Worm (Caenorhabditis elegans): ENCODE data around the gene T14B4.20.

Gene T14B4.20

DNA sequence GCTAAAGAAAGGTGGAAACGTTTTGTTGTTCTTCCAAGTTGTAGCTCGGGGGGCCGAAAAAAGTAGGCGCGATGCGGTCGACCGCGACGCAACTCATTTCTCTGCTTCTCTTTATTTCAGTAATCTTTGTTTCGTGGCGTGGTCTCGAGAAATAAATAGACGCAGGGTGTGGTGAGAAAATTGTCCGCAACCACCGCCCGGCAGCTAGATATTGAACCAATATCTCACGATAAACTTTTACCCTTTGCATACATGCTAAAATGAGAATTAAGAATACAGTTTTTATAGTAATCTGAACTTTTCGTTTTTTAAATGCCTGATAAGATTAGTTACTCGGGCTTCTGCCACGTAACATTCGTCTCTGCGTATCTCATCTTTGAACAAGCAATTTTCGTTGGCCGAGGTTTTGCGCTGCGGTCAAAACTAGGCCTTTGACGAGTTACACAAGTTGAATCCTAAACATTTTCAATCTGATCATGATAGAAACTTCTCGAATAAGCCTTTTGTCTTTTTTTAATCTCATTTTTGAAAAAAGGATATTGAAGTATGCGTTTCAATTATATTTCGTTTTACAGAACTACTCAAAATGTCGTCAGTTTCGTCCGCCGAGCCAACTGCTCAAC is 32.9 kb upstream of the T14B4.20 start, which contains the start of gene gyf-1 (continued):
- TF ChIP-seq aly-2 (tag; optimal IDR thresholded peaks at IDR 0.05): peak; percentile 3
- no peak for TF ChIP-seq pax-3 (tag; optimal IDR thresholded peaks at IDR 0.05)
- peak; percentile 76 for TF ChIP-seq lin-14 (GFP tag; optimal IDR thresholded peaks at IDR 0.05)
- TF ChIP-seq nhr-237 (tag; optimal IDR thresholded peaks at IDR 0.05): no peak
- TF ChIP-seq tlp-1 (tag; optimal IDR thresholded peaks at IDR 0.05): no peak
- TF ChIP-seq zag-1 (tag; optimal IDR thresholded peaks at IDR 0.05): no peak
- TF ChIP-seq nhr-77 (tag; optimal IDR thresholded peaks at IDR 0.05): peak; percentile 8
- TF ChIP-seq ceh-82 (tag; optimal IDR thresholded peaks at IDR 0.05): peak in 1 of 3 experiments; percentile 53
- TF ChIP-seq swsn-7 (tag; optimal IDR thresholded peaks at IDR 0.05): peak; percentile 30
- TF ChIP-seq nhr-19 (GFP tag; conservative IDR thresholded peaks at IDR 0.05): no peak
- no peak for TF ChIP-seq fkh-4 (tag; optimal IDR thresholded peaks at IDR 0.05; ENCODE audit: borderline replicate concordance)
- TF ChIP-seq unc-62 (GFP tag; optimal IDR thresholded peaks at IDR 0.05): no peak
- peak; percentile 36 to 38 for TF ChIP-seq efl-1 (optimal IDR thresholded peaks at IDR 0.05)
- TF ChIP-seq efl-1 (GFP tag; optimal IDR thresholded peaks at IDR 0.05 in 1 of 2): peak; percentile 13 to 29
- no peak for TF ChIP-seq unc-130 (tag; optimal IDR thresholded peaks at IDR 0.05)
- TF ChIP-seq jun-1 (tag; optimal IDR thresholded peaks at IDR 0.05): no peak
- no peak for TF ChIP-seq nhr-84 (tag; optimal IDR thresholded peaks at IDR 0.05)
- TF ChIP-seq tbx-2 (tag; optimal IDR thresholded peaks at IDR 0.05): peak; percentile 24
- no peak for TF ChIP-seq mep-1 (tag; optimal IDR thresholded peaks at IDR 0.05)
- no peak for TF ChIP-seq fkh-10 (GFP tag; optimal IDR thresholded peaks at IDR 0.05)
- TF ChIP-seq xbp-1 (tag; optimal IDR thresholded peaks at IDR 0.05): no peak
- TF ChIP-seq sox-4 (tag; optimal IDR thresholded peaks at IDR 0.05): no peak
- TF ChIP-seq ces-1 (GFP tag; optimal IDR thresholded peaks at IDR 0.05): no peak
- TF ChIP-seq nhr-28 (tag; optimal IDR thresholded peaks at IDR 0.05): no peak
- TF ChIP-seq sup-37 (GFP tag; optimal IDR thresholded peaks at IDR 0.05): no peak
- TF ChIP-seq aha-1 (tag; optimal IDR thresholded peaks at IDR 0.05): no peak
- peak in 1 of 2 experiments; percentile 51 for TF ChIP-seq lsy-2 (tag; optimal IDR thresholded peaks at IDR 0.05)
- TF ChIP-seq nhr-12 (tag; optimal IDR thresholded peaks at IDR 0.05): no peak
- peak in 2 of 3 experiments; percentile 5 to 14 for TF ChIP-seq dpl-1 (GFP tag; optimal IDR thresholded peaks at IDR 0.05)
- TF ChIP-seq mef-2 (tag; optimal IDR thresholded peaks at IDR 0.05): no peak
- TF ChIP-seq fos-1 (tag; optimal IDR thresholded peaks at IDR 0.05): no peak
- TF ChIP-seq mab-9 (GFP tag; IDR thresholded peaks at IDR 0.05): no peak
- TF ChIP-seq rnt-1 (tag; optimal IDR thresholded peaks at IDR 0.05): peak; percentile 50
- TF ChIP-seq nhr-47 (tag; optimal IDR thresholded peaks at IDR 0.05): peak; percentile 37
- TF ChIP-seq C16A3.4 (tag; optimal IDR thresholded peaks at IDR 0.05): no peak
- peak in 1 of 2 experiments; percentile 55 for TF ChIP-seq mdl-1 (tag; optimal IDR thresholded peaks at IDR 0.05)

DNA sequence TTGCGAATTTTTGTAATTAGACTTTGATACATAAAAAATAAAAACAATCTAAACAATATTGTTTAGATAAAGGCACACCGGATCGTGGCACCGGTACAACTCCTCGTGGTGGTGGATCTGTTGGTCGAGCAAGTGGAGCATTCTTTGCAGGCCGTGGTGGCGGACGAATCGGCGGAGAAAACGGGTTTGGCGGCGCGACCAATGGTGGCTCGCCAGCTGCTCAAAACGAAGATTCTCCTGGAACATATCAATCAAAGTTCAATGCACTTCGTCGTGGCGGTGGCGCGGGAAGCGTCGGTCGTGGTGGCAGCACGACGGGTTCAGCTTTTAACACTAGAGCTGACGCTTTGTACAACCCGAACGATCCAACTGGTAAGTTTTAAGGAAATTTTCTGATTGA is 30.7 kb upstream of the T14B4.20 start:
- no peak for TF ChIP-seq rnt-1 (tag; optimal IDR thresholded peaks at IDR 0.05)
- no peak for TF ChIP-seq pag-3 (tag; optimal IDR thresholded peaks at IDR 0.05; ENCODE audit: borderline replicate concordance, insufficient read depth)
- no peak for TF ChIP-seq alr-1 (tag; optimal IDR thresholded peaks at IDR 0.05; ENCODE audit: borderline replicate concordance)
- no peak for TF ChIP-seq grh-1 (GFP tag; IDR thresholded peaks at IDR 0.05)
- no peak for TF ChIP-seq sox-4 (tag; optimal IDR thresholded peaks at IDR 0.05)
- no peak for TF ChIP-seq ets-5 (GFP tag; IDR thresholded peaks at IDR 0.05)
- TF ChIP-seq pax-3 (tag; optimal IDR thresholded peaks at IDR 0.05): no peak

DNA sequence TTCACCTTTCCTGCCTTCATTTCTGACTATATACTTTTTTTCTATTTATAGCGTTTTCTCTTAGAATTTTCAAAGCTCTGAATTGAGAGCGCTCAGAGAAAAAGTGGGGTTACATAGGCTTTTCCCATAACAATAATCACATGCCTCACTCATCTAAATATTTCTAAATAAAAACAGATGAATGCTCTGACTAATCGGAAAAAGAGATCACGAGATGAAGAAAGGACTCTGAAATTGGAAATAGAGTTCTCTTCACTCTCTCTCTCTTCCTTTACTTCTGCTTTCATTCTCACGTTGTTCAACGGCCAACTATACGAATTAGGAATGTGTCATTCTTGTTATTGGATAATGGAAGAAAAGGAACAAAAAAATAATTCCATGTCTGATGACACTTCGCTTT is 27.6 kb upstream of the T14B4.20 start:
- TF ChIP-seq irx-1 (tag; optimal IDR thresholded peaks at IDR 0.05): no peak
- no peak for TF ChIP-seq unc-98 (GFP tag; IDR thresholded peaks at IDR 0.05)
- peak; percentile 26 for TF ChIP-seq ceh-8 (GFP tag; optimal IDR thresholded peaks at IDR 0.05)
- no peak for TF ChIP-seq aly-2 (tag; optimal IDR thresholded peaks at IDR 0.05)
- peak; percentile 14 for TF ChIP-seq nhr-20 (tag; optimal IDR thresholded peaks at IDR 0.05)
- peak; percentile 96 for TF ChIP-seq dsc-1 (tag; optimal IDR thresholded peaks at IDR 0.05)
- no peak for TF ChIP-seq elt-3 (tag; optimal IDR thresholded peaks at IDR 0.05)
- TF ChIP-seq F16B12.6 (tag; optimal IDR thresholded peaks at IDR 0.05): no peak
- no peak for TF ChIP-seq nhr-19 (GFP tag; conservative IDR thresholded peaks at IDR 0.05)
- TF ChIP-seq nhr-237 (tag; optimal IDR thresholded peaks at IDR 0.05): no peak
- TF ChIP-seq lin-13 (GFP tag; optimal IDR thresholded peaks at IDR 0.05): no peak
- peak; percentile 15 for TF ChIP-seq xbp-1 (tag; optimal IDR thresholded peaks at IDR 0.05)
- TF ChIP-seq ceh-63 (GFP tag; optimal IDR thresholded peaks at IDR 0.05): no peak
- TF ChIP-seq tlp-1 (tag; optimal IDR thresholded peaks at IDR 0.05): no peak
- no peak for TF ChIP-seq pag-3 (tag; optimal IDR thresholded peaks at IDR 0.05; ENCODE audit: borderline replicate concordance, insufficient read depth)
- TF ChIP-seq hlh-17 (GFP tag; optimal IDR thresholded peaks at IDR 0.05; ENCODE audit: borderline replicate concordance): no peak
- no peak for TF ChIP-seq ztf-4 (tag; optimal IDR thresholded peaks at IDR 0.05)
